Fruit fly (Drosophila melanogaster) whole organism, embryonic: Measurements from ENCODE around the gene Cdc16.

Experiments used
- Ada2b ChIP-seq: fragments of 200-800 bp; sonication (Bioruptor generic); IDR thresholded peaks from 2 replicates; pipeline ENCODE4 v1.3.6; 2022; ENCODE audit warnings: missing biosample characterization, missing genetic modification characterization
- Antp ChIP-seq: fragments of 200-800 bp; sonication (Bioruptor generic); optimal IDR thresholded peaks from 3 replicates; lab custom pipeline; 2016; ENCODE audit warnings: missing biosample characterization, missing genetic modification characterization
- B-H2 ChIP-seq: fragments of 200-800 bp; sonication (Bioruptor generic); optimal IDR thresholded peaks from 2 replicates; lab custom pipeline; 2018; ENCODE audit warnings: missing biosample characterization, mild to moderate bottlenecking, missing genetic modification characterization
- Bgb ChIP-seq: fragments of 200-800 bp; sonication (Bioruptor generic); IDR thresholded peaks from 2 replicates; pipeline ENCODE4 v1.3.6; 2022; ENCODE audit warnings: missing biosample characterization, missing genetic modification characterization; ENCODE audit not compliant: partially characterized antibody
- CG10274 ChIP-seq: fragments of 200-800 bp; sonication (Bioruptor generic); optimal IDR thresholded peaks from 3 replicates; lab custom pipeline; 2017; ENCODE audit warnings: missing biosample characterization, mild to moderate bottlenecking, missing genetic modification characterization
- CG10431 ChIP-seq: fragments of 200-800 bp; sonication (Bioruptor generic); optimal IDR thresholded peaks from 3 replicates; lab custom pipeline; 2018; ENCODE audit warnings: missing biosample characterization, mild to moderate bottlenecking, missing genetic modification characterization
- CG10565 ChIP-seq: fragments of 200-800 bp; sonication (Bioruptor generic); optimal IDR thresholded peaks from 3 replicates; lab custom pipeline; 2016; ENCODE audit warnings: missing biosample characterization, mild to moderate bottlenecking, missing genetic modification characterization
- CG12744 ChIP-seq: fragments of 200-800 bp; sonication (Bioruptor generic); optimal IDR thresholded peaks from 2 replicates; lab custom pipeline; 2016; ENCODE audit warnings: missing biosample characterization, missing genetic modification characterization
- CG12769 ChIP-seq: fragments of 200-800 bp; sonication (Bioruptor generic); optimal IDR thresholded peaks from 2 replicates; lab custom pipeline; 2019; ENCODE audit warnings: missing biosample characterization, mild to moderate bottlenecking, missing genetic modification characterization, moderate library complexity
- CG13894 ChIP-seq: fragments of 200-800 bp; sonication (Bioruptor generic); optimal IDR thresholded peaks from 3 replicates; lab custom pipeline; 2018; ENCODE audit warnings: missing biosample characterization, mild to moderate bottlenecking, missing genetic modification characterization, moderate library complexity
- CG1647 ChIP-seq: fragments of 200-800 bp; sonication (Bioruptor generic); optimal IDR thresholded peaks from 3 replicates; lab custom pipeline; 2016; ENCODE audit warnings: missing biosample characterization, missing genetic modification characterization
- CG17568 ChIP-seq: fragments of 200-800 bp; sonication (Bioruptor generic); optimal IDR thresholded peaks from 2 replicates; lab custom pipeline; 2018; ENCODE audit warnings: missing biosample characterization, mild to moderate bottlenecking, missing genetic modification characterization, moderate library complexity
- CG2712 ChIP-seq: fragments of 200-800 bp; optimal IDR thresholded peaks from 3 replicates; lab custom pipeline; 2019; ENCODE audit warnings: missing biosample characterization, mild to moderate bottlenecking, missing genetic modification characterization, moderate library complexity
- CG34224 ChIP-seq: fragments of 200-800 bp; sonication (Bioruptor generic); IDR thresholded peaks from 3 replicates; pipeline ENCODE4 v1.3.6; 2022; ENCODE audit warnings: missing biosample characterization, missing genetic modification characterization; ENCODE audit not compliant: partially characterized antibody
- CG3847 ChIP-seq: fragments of 200-800 bp; sonication (Bioruptor generic); IDR thresholded peaks from 2 replicates; pipeline ENCODE4 v1.3.6; 2022; ENCODE audit warnings: missing biosample characterization, missing genetic modification characterization
- CG4404 ChIP-seq: fragments of 200-800 bp; sonication (Bioruptor generic); IDR thresholded peaks from 2 replicates; pipeline ENCODE4 v1.3.6; 2022; ENCODE audit warnings: missing biosample characterization, missing genetic modification characterization
- CG4820 ChIP-seq: fragments of 200-800 bp; sonication (Bioruptor generic); optimal IDR thresholded peaks from 3 replicates; lab custom pipeline; 2016; ENCODE audit warnings: missing biosample characterization, missing genetic modification characterization
- CG6175 ChIP-seq: fragments of 200-800 bp; sonication (Bioruptor generic); IDR thresholded peaks from 3 replicates; pipeline ENCODE4 v1.3.6; 2022; ENCODE audit warnings: missing biosample characterization, missing genetic modification characterization
- CG6272 ChIP-seq: fragments of 200-800 bp; sonication (Bioruptor generic); IDR thresholded peaks from 2 replicates; pipeline ENCODE4 v1.3.6; 2022; ENCODE audit warnings: missing biosample characterization, missing genetic modification characterization
- CG6765 ChIP-seq: fragments of 200-800 bp; sonication (Bioruptor generic); optimal IDR thresholded peaks from 3 replicates; lab custom pipeline; 2017; ENCODE audit warnings: missing biosample characterization, mild to moderate bottlenecking, missing genetic modification characterization
- CG7556 ChIP-seq: fragments of 200-800 bp; sonication (Bioruptor generic); optimal IDR thresholded peaks from 2 replicates; lab custom pipeline; 2017; ENCODE audit warnings: missing biosample characterization, mild to moderate bottlenecking, missing genetic modification characterization
- CG8478 ChIP-seq: fragments of >200 bp; optimal IDR thresholded peaks from 2 replicates; lab custom pipeline; 2018
- CG9932 ChIP-seq: fragments of 200-800 bp; sonication (Bioruptor generic); IDR thresholded peaks from 2 replicates; pipeline ENCODE4 v1.3.6; 2022; ENCODE audit warnings: missing biosample characterization, missing genetic modification characterization
- CHES-1-like ChIP-seq: fragments of 200-800 bp; sonication (Bioruptor generic); optimal IDR thresholded peaks from 2 replicates; lab custom pipeline; 2016; ENCODE audit warnings: missing biosample characterization, missing genetic modification characterization
- Doc2 ChIP-seq: fragments of 200-800 bp; sonication (Bioruptor generic); IDR thresholded peaks from 2 replicates; pipeline ENCODE4 v1.3.6; 2022; ENCODE audit warnings: missing biosample characterization, missing genetic modification characterization
- Dref ChIP-seq: fragments of 200-800 bp; sonication (Bioruptor generic); IDR thresholded peaks from 2 replicates; pipeline ENCODE4 v1.3.6; 2022; ENCODE audit warnings: missing biosample characterization, missing genetic modification characterization
- E2f2 ChIP-seq: fragments of 200-800 bp; sonication (Bioruptor generic); IDR thresholded peaks from 2 replicates; pipeline ENCODE4 v1.3.6; 2022; ENCODE audit warnings: missing biosample characterization, missing genetic modification characterization
- Fer2 ChIP-seq: fragments of 200-800 bp; sonication (Bioruptor generic); optimal IDR thresholded peaks from 2 replicates; lab custom pipeline; 2018; ENCODE audit warnings: missing biosample characterization, mild to moderate bottlenecking, missing genetic modification characterization, moderate library complexity
- GATAe ChIP-seq: fragments of 200-800 bp; sonication (Bioruptor generic); conservative IDR thresholded peaks from 2 replicates; pipeline ENCODE4 v1.3.6; 2022; ENCODE audit warnings: missing biosample characterization, missing genetic modification characterization
- Hand ChIP-seq: fragments of 200-800 bp; sonication (Bioruptor generic); optimal IDR thresholded peaks from 2 replicates; lab custom pipeline; 2017; ENCODE audit warnings: mild to moderate bottlenecking, missing biosample characterization, missing genetic modification reagents, missing genetic modification characterization
- Hey ChIP-seq: fragments of 200-800 bp; sonication (Bioruptor generic); optimal IDR thresholded peaks from 3 replicates; lab custom pipeline; 2018; ENCODE audit warnings: missing biosample characterization, mild to moderate bottlenecking, missing genetic modification characterization
- Mad ChIP-seq: fragments of 200-800 bp; sonication (Bioruptor generic); optimal IDR thresholded peaks from 2 replicates; lab custom pipeline; 2016; ENCODE audit warnings: missing biosample characterization, missing genetic modification characterization
- Mrtf ChIP-seq: fragments of 200-800 bp; sonication (Bioruptor generic); IDR thresholded peaks from 3 replicates; pipeline ENCODE4 v1.3.6; 2022; ENCODE audit warnings: missing biosample characterization, missing genetic modification characterization
- Optix ChIP-seq: fragments of 200-800 bp; sonication (Bioruptor generic); IDR thresholded peaks from 3 replicates; pipeline ENCODE4 v1.3.6; 2022; ENCODE audit warnings: missing biosample characterization, missing genetic modification characterization
- Trl ChIP-seq, 3 experiments: fragments of >200 bp in 2 of 3; fragments of 200-800 bp in 1 of 3; sonication (Bioruptor generic) in 1 of 3; optimal IDR thresholded peaks; 2 replicates in 1 of 3; 3 replicates in 2 of 3; lab custom pipeline; 2016 to 2017; ENCODE audit warnings: missing biosample characterization in 1 of 3, missing genetic modification characterization in 1 of 3
- bsh ChIP-seq, 2 experiments: fragments of 200-800 bp; sonication (Bioruptor generic); optimal IDR thresholded peaks; 2 replicates each; lab custom pipeline; 2017 to 2018; ENCODE audit warnings: mild to moderate bottlenecking in 2 of 2, missing biosample characterization in 2 of 2, missing genetic modification characterization in 2 of 2, moderate library complexity in 1 of 2
- ci ChIP-seq: fragments of 200-800 bp; sonication (Bioruptor generic); IDR thresholded peaks from 3 replicates; pipeline ENCODE4 v1.3.6; 2022; ENCODE audit warnings: missing biosample characterization, missing genetic modification characterization
- dpn ChIP-seq, 2 experiments: fragments of 200-800 bp; sonication (Bioruptor generic); optimal IDR thresholded peaks; 3 replicates each; lab custom pipeline; 2016; ENCODE audit warnings: missing biosample characterization in 2 of 2, missing genetic modification characterization in 2 of 2
- gce ChIP-seq: fragments of 200-800 bp; sonication (Bioruptor generic); IDR thresholded peaks from 3 replicates; pipeline ENCODE4 v1.3.6; 2022; ENCODE audit warnings: missing biosample characterization, missing genetic modification characterization
- gt ChIP-seq: fragments of 200-800 bp; sonication (Bioruptor generic); IDR thresholded peaks from 2 replicates; pipeline ENCODE4 v1.3.6; 2022; ENCODE audit warnings: missing biosample characterization, missing genetic modification characterization
- her ChIP-seq: fragments of 200-800 bp; sonication (Bioruptor generic); optimal IDR thresholded peaks from 2 replicates; lab custom pipeline; 2016; ENCODE audit warnings: missing biosample characterization, missing genetic modification characterization
- kni ChIP-seq: fragments of 200-800 bp; sonication (Bioruptor generic); optimal IDR thresholded peaks from 3 replicates; lab custom pipeline; 2017; ENCODE audit warnings: mild to moderate bottlenecking, missing biosample characterization, missing genetic modification reagents, missing genetic modification characterization
- lov ChIP-seq, 2 experiments: fragments of 200-800 bp in 1 of 2; fragments of >200 bp in 1 of 2; sonication (Bioruptor generic) in 1 of 2; IDR thresholded peaks in 1 of 2; optimal IDR thresholded peaks in 1 of 2; 2 replicates in 1 of 2; 3 replicates in 1 of 2; pipeline versions ENCODE4 v1.3.6 to Lab custom; 2017 to 2022; ENCODE audit warnings: missing biosample characterization in 1 of 2, missing genetic modification characterization in 1 of 2
- nerfin-1 ChIP-seq: fragments of 200-800 bp; sonication (Bioruptor generic); optimal IDR thresholded peaks from 3 replicates; lab custom pipeline; 2019; ENCODE audit warnings: missing biosample characterization, mild to moderate bottlenecking, missing genetic modification characterization, moderate library complexity
- nom ChIP-seq: fragments of 200-800 bp; sonication (Bioruptor generic); optimal IDR thresholded peaks from 2 replicates; lab custom pipeline; 2017; ENCODE audit warnings: missing biosample characterization, missing genetic modification characterization, mild to moderate bottlenecking, moderate library complexity, missing genetic modification reagents
- pfk ChIP-seq: fragments of 200-800 bp; sonication (Bioruptor generic); optimal IDR thresholded peaks from 2 replicates; lab custom pipeline; 2018; ENCODE audit warnings: missing biosample characterization, mild to moderate bottlenecking, missing genetic modification characterization, moderate library complexity
- row ChIP-seq: fragments of 200-800 bp; sonication (Bioruptor generic); IDR thresholded peaks from 3 replicates; pipeline ENCODE4 v1.3.6; 2022; ENCODE audit warnings: missing biosample characterization, missing genetic modification characterization
- slp2 ChIP-seq: fragments of 200-800 bp; sonication (Bioruptor generic); optimal IDR thresholded peaks from 2 replicates; lab custom pipeline; 2016; ENCODE audit warnings: missing biosample characterization, missing genetic modification characterization
- sug ChIP-seq: fragments of 200-800 bp; optimal IDR thresholded peaks from 2 replicates; lab custom pipeline; 2019; ENCODE audit warnings: missing biosample characterization, mild to moderate bottlenecking, missing genetic modification characterization, moderate library complexity

The Cdc16 gene

dm6 chr3R:23248853-23249573 is 32.0 kb upstream of the Cdc16 start, which contains the start of gene CG4467 (continued):
- no peak for TF ChIP-seq lov (optimal IDR thresholded peaks at IDR 0.05; lab: Kevin White, UChicago)
- TF ChIP-seq lov (GFP tag; IDR thresholded peaks at IDR 0.05; lab: Robert Waterston, UW), result no peak
- no peak for TF ChIP-seq slp2 (GFP tag; lab: Kevin White, UChicago)
- 0 out of 2 replicates have a peak, but pooled peaks have one; percentile 16 for TF ChIP-seq CG9932 (GFP tag; lab: Robert Waterston, UW)
- no peak for TF ChIP-seq CG10431 (GFP tag; lab: Kevin White, UChicago)
- no peak for TF ChIP-seq CHES-1-like (GFP tag; lab: Kevin White, UChicago)
- no peak for TF ChIP-seq Mrtf
- no peak for TF ChIP-seq dpn (GFP tag; optimal IDR thresholded peaks at IDR 0.05; lab: Kevin White, UChicago)
- no peak for TF ChIP-seq Mad
- no peak for TF ChIP-seq Doc2 (GFP tag; lab: Robert Waterston, UW)
- peak; percentile 37 for TF ChIP-seq kni (GFP tag; lab: Kevin White, UChicago)
- no peak for TF ChIP-seq gce (GFP tag; lab: Robert Waterston, UW)
- TF ChIP-seq Antp, result no peak
- TF ChIP-seq gt (GFP tag; lab: Robert Waterston, UW), result no peak
- TF ChIP-seq bsh (GFP tag; optimal IDR thresholded peaks at IDR 0.05; lab: Kevin White, UChicago), result peak in 1 of 2 experiments; percentile 18
- no peak for TF ChIP-seq CG12769
- TF ChIP-seq sug (tag; lab: Kevin White, UChicago), result no peak
- peak; percentile 33 for TF ChIP-seq Hey (tag; lab: Kevin White, UChicago)
- no peak for TF ChIP-seq CG6765 (GFP tag; lab: Kevin White, UChicago)
- peak; percentile 17 for TF ChIP-seq B-H2 (GFP tag; lab: Kevin White, UChicago)
- TF ChIP-seq CG8478 (lab: Kevin White, UChicago), result no peak
- TF ChIP-seq Trl (optimal IDR thresholded peaks at IDR 0.05; lab: Kevin White, UChicago), result peak; percentile 88
- TF ChIP-seq Trl (GFP tag; optimal IDR thresholded peaks at IDR 0.05; lab: Kevin White, UChicago), result peak; percentile 39
- no peak for TF ChIP-seq Dref (GFP tag; lab: Robert Waterston, UW)
- no peak for TF ChIP-seq CG6272 (GFP tag; lab: Robert Waterston, UW)
- TF ChIP-seq CG34224 (GFP tag; lab: Robert Waterston, UW), result no peak
- no peak for TF ChIP-seq CG17568 (GFP tag; lab: Kevin White, UChicago)
- no peak for TF ChIP-seq Optix (GFP tag; lab: Robert Waterston, UW)
- peak; percentile 13 for TF ChIP-seq Hand (GFP tag; lab: Kevin White, UChicago)
- TF ChIP-seq nom (GFP tag; lab: Kevin White, UChicago), result peak; percentile 3
- TF ChIP-seq ci (GFP tag; lab: Robert Waterston, UW), result 0 out of 3 replicates have a peak, but pooled peaks have one; percentile 29
- no peak for TF ChIP-seq E2f2
- no peak for TF ChIP-seq CG2712 (tag; lab: Kevin White, UChicago)
- TF ChIP-seq nerfin-1 (tag; lab: Kevin White, UChicago), result peak; percentile 98
- TF ChIP-seq Ada2b (GFP tag; lab: Robert Waterston, UW), result no peak
- no peak for TF ChIP-seq CG6175
- TF ChIP-seq CG7556 (GFP tag; lab: Kevin White, UChicago), result peak; percentile 4
- no peak for TF ChIP-seq CG4820
- TF ChIP-seq Fer2 (tag; lab: Kevin White, UChicago), result no peak
- no peak for TF ChIP-seq CG12744
- peak; percentile 14 for TF ChIP-seq CG10274 (GFP tag; lab: Kevin White, UChicago)
- TF ChIP-seq CG1647 (GFP tag; lab: Kevin White, UChicago), result no peak
- TF ChIP-seq GATAe (GFP tag; lab: Robert Waterston, UW), result no peak
- no peak for TF ChIP-seq CG3847 (GFP tag; lab: Robert Waterston, UW)
- peak; percentile 0 for TF ChIP-seq her (GFP tag; lab: Kevin White, UChicago)
- TF ChIP-seq row (GFP tag; lab: Robert Waterston, UW), result peak; percentile 64
- peak; percentile 25; the same call in 1 of the 2 replicates for TF ChIP-seq Bgb
- no peak for TF ChIP-seq CG10565 (GFP tag; lab: Kevin White, UChicago)
- TF ChIP-seq CG4404 (GFP tag; lab: Robert Waterston, UW), result no peak
- peak; percentile 6 for TF ChIP-seq pfk (GFP tag; lab: Kevin White, UChicago)
- peak; percentile 96 for TF ChIP-seq CG13894 (tag; lab: Kevin White, UChicago)
